Fruit fly (Drosophila melanogaster) whole organism, pupa: Measurements from ENCODE around the gene CG4367.

Source experiments
- EcR ChIP-seq: fragments of 200-800 bp; sonication (Bioruptor generic); optimal IDR thresholded peaks from 3 replicates; lab custom pipeline; 2019; ENCODE audit warnings: missing biosample characterization, missing genetic modification characterization, mild to moderate bottlenecking, moderate library complexity, missing genetic modification reagents
- Snoo ChIP-seq: fragments of 200-800 bp; sonication (Bioruptor generic); optimal IDR thresholded peaks from 3 replicates; lab custom pipeline; 2017; ENCODE audit warnings: missing biosample characterization, mild to moderate bottlenecking, missing genetic modification characterization, inconsistent platforms
- gl ChIP-seq: fragments of 200-800 bp; sonication (Bioruptor generic); optimal IDR thresholded peaks from 2 replicates; lab custom pipeline; 2018; ENCODE audit warnings: missing biosample characterization, mild to moderate bottlenecking, missing genetic modification characterization

dm6 chr3R:20261225-20261968 is 43.4 kb downstream of the CG4367 start:
- TF ChIP-seq gl (tag; lab: Kevin White, UChicago) (peak; percentile 94), EcR (GFP tag; lab: Kevin White, UChicago) (peak; percentile 85), Snoo (peak; percentile 84)
